Worm (Caenorhabditis elegans) whole organism, L2 larva: Measurements from ENCODE around the gene Y110A2AL.4.

Experiments
- C34F6.9 ChIP-seq: fragments of 150-350 bp; optimal IDR thresholded peaks from 2 replicates; lab custom pipeline; 2014; ENCODE audit warnings: missing biosample characterization, missing genetic modification characterization
- F13H6.1 ChIP-seq: sonication (generic microtip); optimal IDR thresholded peaks from 2 replicates; lab custom pipeline; 2016; ENCODE audit warnings: missing genetic modification characterization, missing compliant biosample characterization
- R02D3.7 ChIP-seq: fragments of 150-350 bp; optimal IDR thresholded peaks from 2 replicates; lab custom pipeline; 2014; ENCODE audit warnings: missing biosample characterization, missing genetic modification characterization
- Y55F3AM.14 ChIP-seq: fragments of 200-800 bp; sonication (Bioruptor generic); optimal IDR thresholded peaks from 2 replicates; lab custom pipeline; 2018; ENCODE audit warnings: mild to moderate bottlenecking, missing genetic modification characterization, missing compliant biosample characterization
- ZK546.5 ChIP-seq: sonication (generic microtip); optimal IDR thresholded peaks from 2 replicates; lab custom pipeline; 2017; ENCODE audit warnings: missing biosample characterization, missing genetic modification characterization
- alr-1 ChIP-seq: fragments of 150-350 bp; optimal IDR thresholded peaks from 2 replicates; lab custom pipeline; 2014; ENCODE audit warnings: missing biosample characterization, missing genetic modification characterization
- aly-2 ChIP-seq: fragments of 150-350 bp; optimal IDR thresholded peaks from 2 replicates; lab custom pipeline; 2014; ENCODE audit warnings: missing biosample characterization, missing genetic modification characterization
- ama-1 ChIP-seq: fragments of 150-350 bp; optimal IDR thresholded peaks from 2 replicates; lab custom pipeline; 2018; ENCODE audit warnings: inconsistent platforms
- blmp-1 ChIP-seq: sonication (generic microtip); optimal IDR thresholded peaks from 2 replicates; lab custom pipeline; 2017; ENCODE audit warnings: missing genetic modification characterization, mild to moderate bottlenecking, missing compliant biosample characterization, antibody characterized with exemption, moderate library complexity; ENCODE audit not compliant: insufficient read depth
- ceh-16 ChIP-seq: fragments of 150-350 bp; optimal IDR thresholded peaks from 2 replicates; lab custom pipeline; 2014; ENCODE audit warnings: missing biosample characterization, missing genetic modification characterization
- ceh-82 ChIP-seq: fragments of 150-350 bp; optimal IDR thresholded peaks from 2 replicates; lab custom pipeline; 2014; ENCODE audit warnings: missing biosample characterization, missing genetic modification characterization
- crh-2 ChIP-seq: sonication (generic microtip); optimal IDR thresholded peaks from 2 replicates; lab custom pipeline; 2017; ENCODE audit warnings: missing biosample characterization, missing genetic modification characterization
- dmd-4 ChIP-seq: sonication (generic microtip); optimal IDR thresholded peaks from 2 replicates; lab custom pipeline; 2017; ENCODE audit warnings: missing biosample characterization, missing genetic modification characterization
- egl-27 ChIP-seq: sonication (generic microtip); optimal IDR thresholded peaks from 3 replicates; lab custom pipeline; 2017; ENCODE audit warnings: missing biosample characterization, missing genetic modification reagents, missing genetic modification characterization
- elt-1 ChIP-seq: fragments of 150-350 bp; optimal IDR thresholded peaks from 2 replicates; lab custom pipeline; 2014; ENCODE audit warnings: missing biosample characterization, missing genetic modification characterization
- elt-3 ChIP-seq: sonication (generic microtip); optimal IDR thresholded peaks from 2 replicates; lab custom pipeline; 2017; ENCODE audit warnings: missing biosample characterization, missing genetic modification characterization
- gmeb-1 ChIP-seq: fragments of 150-350 bp; optimal IDR thresholded peaks from 2 replicates; lab custom pipeline; 2014; ENCODE audit warnings: missing biosample characterization, missing genetic modification characterization
- lin-11 ChIP-seq: fragments of 150-350 bp; sonication (generic microtip); optimal IDR thresholded peaks from 2 replicates; lab custom pipeline; 2014; ENCODE audit warnings: missing biosample characterization, missing genetic modification characterization, inconsistent platforms, mixed read lengths
- lin-13 ChIP-seq: fragments of 150-350 bp; optimal IDR thresholded peaks from 2 replicates; lab custom pipeline; 2014; ENCODE audit warnings: missing biosample characterization, missing genetic modification reagents, missing genetic modification characterization
- lsy-2 ChIP-seq, 2 experiments: fragments of 150-350 bp in 1 of 2; sonication (generic microtip) in 1 of 2; optimal IDR thresholded peaks; 2 replicates each; lab custom pipeline; 2014 to 2017; ENCODE audit warnings: missing biosample characterization in 2 of 2, missing genetic modification characterization in 2 of 2
- mab-5 ChIP-seq: fragments of 150-350 bp; optimal IDR thresholded peaks from 2 replicates; lab custom pipeline; 2014; ENCODE audit warnings: missing biosample characterization, missing genetic modification characterization
- mbf-1 ChIP-seq: sonication (generic microtip); optimal IDR thresholded peaks from 2 replicates; lab custom pipeline; 2017; ENCODE audit warnings: missing biosample characterization, missing genetic modification characterization
- mdl-1 ChIP-seq, 2 experiments: fragments of 150-350 bp in 1 of 2; sonication (generic microtip) in 1 of 2; optimal IDR thresholded peaks; 2 replicates each; lab custom pipeline; 2017; ENCODE audit warnings: missing biosample characterization in 2 of 2, missing genetic modification characterization in 2 of 2
- nhr-11 ChIP-seq: fragments of 150-350 bp; optimal IDR thresholded peaks from 2 replicates; lab custom pipeline; 2014; ENCODE audit warnings: missing biosample characterization, missing genetic modification characterization
- nhr-21 ChIP-seq: fragments of 150-350 bp; optimal IDR thresholded peaks from 2 replicates; lab custom pipeline; 2014; ENCODE audit warnings: missing biosample characterization, missing genetic modification characterization
- nhr-23 ChIP-seq: fragments of 150-350 bp; optimal IDR thresholded peaks from 2 replicates; lab custom pipeline; 2014; ENCODE audit warnings: missing biosample characterization, missing genetic modification reagents, missing genetic modification characterization
- nhr-6 ChIP-seq: fragments of 150-350 bp; optimal IDR thresholded peaks from 2 replicates; lab custom pipeline; 2014; ENCODE audit warnings: missing biosample characterization, missing genetic modification characterization
- nhr-77 ChIP-seq: fragments of 150-350 bp; optimal IDR thresholded peaks from 2 replicates; lab custom pipeline; 2014; ENCODE audit warnings: missing biosample characterization, missing genetic modification characterization
- sem-4 ChIP-seq: fragments of 150-350 bp; optimal IDR thresholded peaks from 2 replicates; lab custom pipeline; 2014; ENCODE audit warnings: missing biosample characterization, missing genetic modification reagents, missing genetic modification characterization
- skn-1 ChIP-seq: sonication (generic microtip); optimal IDR thresholded peaks from 2 replicates; lab custom pipeline; 2017; ENCODE audit warnings: missing biosample characterization, missing genetic modification characterization
- sma-3 ChIP-seq: sonication (generic microtip); optimal IDR thresholded peaks from 2 replicates; lab custom pipeline; 2016; ENCODE audit warnings: missing genetic modification reagents, missing genetic modification characterization, missing compliant biosample characterization
- sma-9 ChIP-seq, 2 experiments: fragments of 150-350 bp in 1 of 2; sonication (generic microtip) in 1 of 2; optimal IDR thresholded peaks; 2 replicates each; lab custom pipeline; 2014 to 2016; ENCODE audit warnings: missing genetic modification characterization in 2 of 2, mild to moderate bottlenecking in 1 of 2, missing biosample characterization in 1 of 2, missing compliant biosample characterization in 1 of 2, missing genetic modification reagents in 1 of 2, moderate library complexity in 1 of 2
- snpc-4 ChIP-seq: fragments of 150-350 bp; optimal IDR thresholded peaks from 2 replicates; lab custom pipeline; 2014; ENCODE audit warnings: missing biosample characterization, missing genetic modification characterization
- unc-39 ChIP-seq: fragments of 150-350 bp; optimal IDR thresholded peaks from 2 replicates; lab custom pipeline; 2014; ENCODE audit warnings: missing biosample characterization, missing genetic modification characterization
- unc-55 ChIP-seq: fragments of 150-350 bp; sonication (generic microtip); optimal IDR thresholded peaks from 3 replicates; lab custom pipeline; 2014; ENCODE audit warnings: missing biosample characterization, missing genetic modification reagents, missing genetic modification characterization
- zag-1 ChIP-seq: fragments of 150-350 bp; optimal IDR thresholded peaks from 2 replicates; lab custom pipeline; 2014; ENCODE audit warnings: missing biosample characterization, missing genetic modification characterization
- ztf-1 ChIP-seq: fragments of 200-800 bp; sonication (Bioruptor generic); conservative IDR thresholded peaks from 2 replicates; pipeline ENCODE4 v1.3.6; 2022; ENCODE audit warnings: missing genetic modification characterization, missing compliant biosample characterization
- ztf-11 ChIP-seq: sonication (generic microtip); optimal IDR thresholded peaks from 2 replicates; lab custom pipeline; 2017; ENCODE audit warnings: missing biosample characterization, missing genetic modification characterization
- ztf-4 ChIP-seq: fragments of 150-350 bp; optimal IDR thresholded peaks from 2 replicates; lab custom pipeline; 2014; ENCODE audit warnings: missing biosample characterization, missing genetic modification characterization

Y110A2AL.4 gene

DNA sequence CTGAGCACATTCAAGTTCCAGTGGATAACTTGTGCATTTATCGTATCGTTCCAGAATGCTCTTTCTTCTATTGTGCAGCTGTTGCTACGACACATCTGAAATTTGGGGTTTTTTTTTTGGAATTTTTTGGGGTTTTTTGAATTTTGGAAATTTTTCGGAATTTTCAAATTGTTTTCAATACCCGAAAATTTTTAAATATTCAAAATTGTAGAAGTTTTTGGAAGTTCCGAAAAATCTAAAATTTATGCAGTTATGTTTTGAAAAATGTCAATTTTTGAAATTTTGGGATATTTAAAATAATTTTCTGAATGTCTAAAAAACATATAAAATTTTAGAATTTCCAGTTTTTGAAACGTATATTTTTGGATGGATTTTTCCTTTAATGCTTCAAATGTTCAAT lies 32.7 kb downstream of the Y110A2AL.4 start, which contains the start of gene Y110A2AL.10:
Gene Y110A2AL.10, minus strand, starts transcription at position 101 of the 400 bp plus-strand sequence.
- TF ChIP-seq ama-1 (lab: Kevin White, UChicago) (no peak), aly-2 (no peak), sma-3 (GFP tag; lab: Kevin White, UChicago) (no peak), nhr-6 (no peak)

ce11 chrII:2874801-2875200 lies 35.7 kb downstream of the Y110A2AL.4 start, which contains the start of gene Y110A2AL.1:
Gene Y110A2AL.1 (plus strand): TSS chrII:2875101.
- TF ChIP-seq sma-3 (GFP tag; lab: Kevin White, UChicago) (no peak), nhr-21 (tag; lab: Kevin White, UChicago) (no peak), ceh-16 (tag; lab: Kevin White, UChicago) (no peak), elt-3 (tag; lab: Kevin White, UChicago) (no peak), nhr-11 (tag; lab: Kevin White, UChicago) (no peak), lin-13 (GFP tag; lab: Kevin White, UChicago) (no peak), unc-55 (GFP tag; lab: Kevin White, UChicago) (no peak), zag-1 (tag; lab: Kevin White, UChicago) (no peak), skn-1 (no peak), R02D3.7 (no peak), Y55F3AM.14 (GFP tag; lab: Kevin White, UChicago) (no peak), mbf-1 (tag; lab: Kevin White, UChicago) (no peak), sem-4 (no peak), sma-9 (GFP tag; optimal IDR thresholded peaks at IDR 0.05; lab: Kevin White, UChicago) (no peak), sma-9 (tag; optimal IDR thresholded peaks at IDR 0.05; lab: Kevin White, UChicago) (no peak), ztf-4 (tag; lab: Kevin White, UChicago) (no peak), elt-1 (tag; lab: Kevin White, UChicago) (no peak), aly-2 (no peak), mdl-1 (tag; optimal IDR thresholded peaks at IDR 0.05; lab: Kevin White, UChicago) (no peak)
- TF ChIP-seq, all 48 proteins: peak for 0

ce11 chrII:2878909-2879308 lies 39.8 kb downstream of the Y110A2AL.4 start:
- TF ChIP-seq snpc-4 (tag; lab: Kevin White, UChicago) (no peak), ceh-16 (tag; lab: Kevin White, UChicago) (no peak), mab-5 (no peak), nhr-23 (no peak), lin-13 (GFP tag; lab: Kevin White, UChicago) (no peak), gmeb-1 (tag; lab: Kevin White, UChicago) (no peak), mdl-1 (tag; optimal IDR thresholded peaks at IDR 0.05; lab: Kevin White, UChicago) (no peak), nhr-77 (tag; lab: Kevin White, UChicago) (no peak), R02D3.7 (no peak), alr-1 (tag; lab: Kevin White, UChicago) (no peak)
- TF ChIP-seq, all 48 proteins: peak for 0

DNA sequence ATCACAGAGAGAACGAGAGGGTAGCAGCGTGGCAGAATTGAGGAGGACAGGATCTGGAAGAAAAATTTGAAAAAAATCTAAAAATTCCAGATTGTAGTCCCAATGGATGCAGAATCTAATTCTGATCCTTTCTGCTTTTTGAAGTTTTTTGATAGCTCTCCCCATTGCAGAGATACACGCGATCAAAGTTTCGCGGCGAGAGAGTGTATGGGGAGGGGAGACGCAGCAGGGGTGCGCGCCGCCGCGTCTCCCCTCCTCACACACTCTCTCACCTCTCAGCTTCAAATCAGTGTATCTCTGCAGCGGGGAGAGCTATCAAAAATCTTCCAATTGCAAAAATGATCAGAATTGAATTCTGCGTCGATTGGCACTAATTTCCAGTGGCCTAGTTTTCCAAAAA lies 42.0 kb downstream of the Y110A2AL.4 start:
- TF ChIP-seq crh-2 (tag; lab: Kevin White, UChicago) (no peak), ztf-1 (GFP tag; lab: Robert Waterston, UW) (no peak), unc-39 (no peak), nhr-11 (tag; lab: Kevin White, UChicago) (no peak), ceh-82 (no peak), aly-2 (no peak), dmd-4 (tag; lab: Kevin White, UChicago) (no peak), sma-9 (GFP tag; optimal IDR thresholded peaks at IDR 0.05; lab: Kevin White, UChicago) (no peak), sma-9 (tag; optimal IDR thresholded peaks at IDR 0.05; lab: Kevin White, UChicago) (no peak), lsy-2 (tag; optimal IDR thresholded peaks at IDR 0.05; lab: Kevin White, UChicago) (no peak), alr-1 (tag; lab: Kevin White, UChicago) (no peak), mab-5 (no peak), unc-55 (GFP tag; lab: Kevin White, UChicago) (no peak), ztf-11 (no peak), ZK546.5 (tag; lab: Kevin White, UChicago) (no peak), skn-1 (no peak), R02D3.7 (no peak), F13H6.1 (tag; lab: Kevin White, UChicago) (no peak), sem-4 (no peak)

DNA sequence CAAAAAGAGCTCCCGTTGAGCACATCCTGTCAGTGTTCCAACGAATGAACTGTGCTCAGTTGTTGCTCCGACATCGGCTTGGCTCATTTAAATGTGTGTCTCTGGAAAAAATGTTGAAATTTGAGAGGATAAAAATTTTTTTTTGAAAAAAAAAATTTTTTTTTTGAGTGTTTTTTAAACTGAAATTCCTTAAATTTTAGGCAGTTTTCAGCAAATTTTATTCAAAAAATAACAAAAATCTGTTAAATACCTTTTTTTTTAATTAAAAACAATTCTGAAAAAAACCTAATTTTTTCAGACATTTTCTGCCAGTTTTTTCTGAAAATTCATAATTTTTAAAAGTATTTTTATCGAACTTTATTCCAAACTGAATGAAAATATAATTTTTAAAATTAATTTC lies 45.7 kb downstream of the Y110A2AL.4 start, which contains the start of gene pigw-1:
Gene pigw-1, minus strand, starts transcription at position 101 of the 400 bp plus-strand sequence.
- TF ChIP-seq blmp-1 (tag; lab: Kevin White, UChicago) (no peak), lin-11 (tag; lab: Kevin White, UChicago) (no peak), ceh-82 (no peak), egl-27 (tag; lab: Kevin White, UChicago) (no peak), ztf-1 (GFP tag; lab: Robert Waterston, UW) (no peak), C34F6.9 (tag; lab: Kevin White, UChicago) (no peak), sma-3 (GFP tag; lab: Kevin White, UChicago) (no peak)
